Worm (Caenorhabditis elegans): ENCODE results near the gene unc-25.

The unc-25 gene

ce11 chrIII:12931786-12932427 lies 10.5 kb upstream of the unc-25 start, which contains the start of gene rbm-7:
Gene rbm-7, minus strand, starts transcription at chrIII:12931867.
- TF ChIP-seq efl-1 (optimal IDR thresholded peaks at IDR 0.05), result peak; percentile 78 to 82
- TF ChIP-seq efl-1 (GFP tag; optimal IDR thresholded peaks at IDR 0.05 in 1 of 2), result peak; percentile 77 to 97
- peak; percentile 60 to 80 (median 77) for TF ChIP-seq dpl-1 (GFP tag; optimal IDR thresholded peaks at IDR 0.05)
- TF ChIP-seq nhr-84 (tag; optimal IDR thresholded peaks at IDR 0.05), result no peak
- peak; percentile 52 for TF ChIP-seq C16A3.4 (tag; optimal IDR thresholded peaks at IDR 0.05)
- TF ChIP-seq mep-1 (tag; optimal IDR thresholded peaks at IDR 0.05), result peak; percentile 92
- peak; percentile 26 for TF ChIP-seq nhr-76 (tag; optimal IDR thresholded peaks at IDR 0.05)
- TF ChIP-seq nhr-237 (tag; optimal IDR thresholded peaks at IDR 0.05), result no peak
- TF ChIP-seq nhr-85 (tag), result peak; percentile 78
- no peak for TF ChIP-seq mab-9 (GFP tag; IDR thresholded peaks at IDR 0.05)
- TF ChIP-seq nhr-90 (tag; optimal IDR thresholded peaks at IDR 0.05; ENCODE audit: poor library complexity), result peak; percentile 76
- TF ChIP-seq F16B12.6 (tag; optimal IDR thresholded peaks at IDR 0.05), result peak; percentile 73
- peak; percentile 81 for TF ChIP-seq snu-23 (GFP tag; optimal IDR thresholded peaks at IDR 0.05)
- peak; percentile 52 for TF ChIP-seq snpc-4 (tag; optimal IDR thresholded peaks at IDR 0.05)
- peak; percentile 53; the same call in 1 of the 2 replicates for TF ChIP-seq grh-1 (GFP tag; IDR thresholded peaks at IDR 0.05)
- peak; percentile 76 for TF ChIP-seq xbp-1 (tag; optimal IDR thresholded peaks at IDR 0.05)
- TF ChIP-seq C34B4.2 (tag; optimal IDR thresholded peaks at IDR 0.05), result no peak
- TF ChIP-seq nhr-71 (tag; optimal IDR thresholded peaks at IDR 0.05), result peak; percentile 83
- TF ChIP-seq lin-39 (tag; optimal IDR thresholded peaks at IDR 0.05), result peak; percentile 73
- TF ChIP-seq unc-86 (tag; optimal IDR thresholded peaks at IDR 0.05), result peak; percentile 72
- TF ChIP-seq tbx-2 (tag; optimal IDR thresholded peaks at IDR 0.05), result peak; percentile 79
- TF ChIP-seq unc-130 (tag; optimal IDR thresholded peaks at IDR 0.05), result peak; percentile 52
- peak; percentile 56 for TF ChIP-seq jun-1 (tag; optimal IDR thresholded peaks at IDR 0.05)
- TF ChIP-seq fkh-4 (tag; optimal IDR thresholded peaks at IDR 0.05; ENCODE audit: borderline replicate concordance), result no peak
- peak; percentile 70 for TF ChIP-seq nhr-20 (tag; optimal IDR thresholded peaks at IDR 0.05)
- no peak; the same call in 1 of the 2 replicates for TF ChIP-seq nhr-19 (GFP tag; conservative IDR thresholded peaks at IDR 0.05)
- TF ChIP-seq lin-15B (tag; optimal IDR thresholded peaks at IDR 0.05), result peak; percentile 67
- TF ChIP-seq ets-5 (GFP tag; IDR thresholded peaks at IDR 0.05), result no peak
- no peak for TF ChIP-seq alr-1 (tag; optimal IDR thresholded peaks at IDR 0.05; ENCODE audit: borderline replicate concordance)
- peak; percentile 41 for TF ChIP-seq fkh-8 (tag; optimal IDR thresholded peaks at IDR 0.05)
- no peak for TF ChIP-seq aha-1 (tag; optimal IDR thresholded peaks at IDR 0.05)
- no peak for TF ChIP-seq pag-3 (tag; optimal IDR thresholded peaks at IDR 0.05; ENCODE audit: borderline replicate concordance, insufficient read depth)
- no peak for TF ChIP-seq lir-3 (tag; optimal IDR thresholded peaks at IDR 0.05; ENCODE audit: poor library complexity)
- no peak for TF ChIP-seq pqm-1 (tag; optimal IDR thresholded peaks at IDR 0.05)
- TF ChIP-seq C04F5.9 (tag; optimal IDR thresholded peaks at IDR 0.05), result peak; percentile 26
- TF ChIP-seq ces-1 (GFP tag; optimal IDR thresholded peaks at IDR 0.05), result no peak
- TF ChIP-seq egl-27 (tag; optimal IDR thresholded peaks at IDR 0.05), result no peak
- TF ChIP-seq elt-3 (tag; optimal IDR thresholded peaks at IDR 0.05), result peak in 2 of 6 experiments; percentile 17 to 38
- TF ChIP-seq nhr-12 (tag; optimal IDR thresholded peaks at IDR 0.05), result no peak
- TF ChIP-seq nhr-28 (tag; optimal IDR thresholded peaks at IDR 0.05), result no peak
- TF ChIP-seq rnt-1 (tag; optimal IDR thresholded peaks at IDR 0.05), result peak; percentile 87
- no peak for TF ChIP-seq egl-13 (tag; optimal IDR thresholded peaks at IDR 0.05)
- no peak for TF ChIP-seq lin-14 (GFP tag; optimal IDR thresholded peaks at IDR 0.05)
- no peak for TF ChIP-seq unc-62 (GFP tag; optimal IDR thresholded peaks at IDR 0.05)
- TF ChIP-seq hlh-4 (tag; optimal IDR thresholded peaks at IDR 0.05), result no peak
- no peak for TF ChIP-seq tlp-1 (tag; optimal IDR thresholded peaks at IDR 0.05)
- TF ChIP-seq mdl-1 (tag; optimal IDR thresholded peaks at IDR 0.05), result peak in 1 of 2 experiments; percentile 59
- no peak for TF ChIP-seq Y116A8C.19 (tag; optimal IDR thresholded peaks at IDR 0.05; ENCODE audit: borderline replicate concordance)
- TF ChIP-seq swsn-7 (tag; optimal IDR thresholded peaks at IDR 0.05), result peak; percentile 80
- TF ChIP-seq sup-37 (GFP tag; optimal IDR thresholded peaks at IDR 0.05), result peak; percentile 12
- no peak for TF ChIP-seq unc-98 (GFP tag; IDR thresholded peaks at IDR 0.05)
- TF ChIP-seq efl-3 (GFP tag; optimal IDR thresholded peaks at IDR 0.05), result no peak
